Worm (Caenorhabditis elegans) whole organism, mixed stage, embryonic: Measurements from ENCODE around the gene ZK813.5.

Experiments
- hlh-1 ChIP-seq: fragments of 150-350 bp; optimal IDR thresholded peaks from 2 replicates; lab custom pipeline; 2014; ENCODE audit warnings: missing biosample characterization, missing genetic modification reagents, missing genetic modification characterization
- mep-1 ChIP-seq: fragments of 150-350 bp; optimal IDR thresholded peaks from 2 replicates; lab custom pipeline; 2017; ENCODE audit warnings: missing biosample characterization, missing genetic modification reagents, missing genetic modification characterization, inconsistent platforms
- snpc-4 ChIP-seq: fragments of 150-350 bp; optimal IDR thresholded peaks from 2 replicates; lab custom pipeline; 2014; ENCODE audit warnings: missing biosample characterization, missing genetic modification characterization

DNA sequence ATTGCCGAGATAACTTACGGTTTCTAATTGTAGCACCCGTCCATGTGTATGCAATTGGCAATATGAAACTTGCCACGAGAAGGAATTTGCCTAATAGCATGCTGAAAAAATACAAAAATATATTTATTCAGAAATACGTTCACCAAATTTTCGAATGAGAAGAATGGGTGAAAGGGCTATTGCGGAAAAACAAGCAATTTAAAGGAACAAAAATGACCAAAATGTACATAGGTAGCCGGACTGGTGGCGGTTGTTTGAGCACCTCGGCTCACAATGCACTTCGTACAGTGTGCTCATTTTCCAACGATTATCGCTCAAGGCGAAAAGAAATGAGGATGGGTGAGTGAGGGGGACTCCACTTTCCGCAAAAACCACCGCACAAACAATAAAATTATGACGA lies 51.1 kb downstream of the ZK813.5 start, which contains the start of gene cht-1:
- TF ChIP-seq hlh-1 (tag; lab: Kevin White, UChicago) (no peak), mep-1 (tag; lab: Kevin White, UChicago) (no peak), snpc-4 (tag; lab: Kevin White, UChicago) (no peak)
